Worm (Caenorhabditis elegans) whole organism, young adult: ENCODE data around the gene sri-21.
"Not testable (repeated sequence)": the region's sequence is repeated elsewhere in the genome, so short reads cannot be mapped to it uniquely, and the experiment has no call there.

Source experiments
- aptf-2 ChIP-seq: fragments of 200-800 bp; sonication (Bioruptor generic); conservative IDR thresholded peaks from 2 replicates; pipeline ENCODE4 v1.3.6; 2022; ENCODE audit warnings: missing genetic modification reagents, missing genetic modification characterization, missing compliant biosample characterization
- attf-6 ChIP-seq: fragments of 200-800 bp; sonication (Bioruptor generic); IDR thresholded peaks from 2 replicates; pipeline ENCODE4 v1.3.6; 2022; ENCODE audit warnings: missing genetic modification reagents, missing genetic modification characterization, missing compliant biosample characterization
- cebp-2 ChIP-seq: fragments of 200-800 bp; sonication (Bioruptor generic); IDR thresholded peaks from 2 replicates; pipeline ENCODE4 v1.3.6; 2022; ENCODE audit warnings: missing genetic modification characterization, missing compliant biosample characterization
- egl-18 ChIP-seq: fragments of 200-800 bp; sonication (Bioruptor generic); IDR thresholded peaks from 2 replicates; pipeline ENCODE4 v1.3.6; 2022; ENCODE audit warnings: missing genetic modification reagents, missing genetic modification characterization, missing compliant biosample characterization
- unc-130 ChIP-seq: sonication (generic microtip); optimal IDR thresholded peaks from 2 replicates; lab custom pipeline; 2016; ENCODE audit warnings: missing genetic modification reagents, missing genetic modification characterization, missing compliant biosample characterization

The sri-21 gene

DNA sequence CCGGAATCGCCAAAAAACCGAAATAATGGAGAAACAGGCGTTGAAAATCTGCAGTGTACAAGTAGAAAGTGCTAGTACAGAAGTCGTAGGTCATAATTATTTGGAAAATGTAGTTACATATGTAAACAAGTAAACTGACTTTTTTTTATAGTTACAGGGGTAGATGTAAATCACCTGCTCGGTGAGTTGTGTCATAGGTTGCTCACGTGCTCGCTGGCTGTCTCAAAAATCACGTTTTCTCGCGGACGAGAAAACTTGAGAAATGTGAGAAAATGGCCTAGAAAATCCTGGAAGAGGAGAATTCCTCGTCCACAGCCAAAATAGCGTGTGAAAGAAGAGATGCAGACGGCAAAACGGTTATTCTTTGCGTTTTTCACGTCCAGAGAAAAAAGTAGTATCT lies 47.4 kb downstream of the sri-21 start, which contains the start of gene srh-212:
TSS of gene srh-212 (minus strand) at position 101 of the 400 bp plus-strand sequence.
- TF ChIP-seq cebp-2; unc-130 (GFP tag; lab: Kevin White, UChicago); egl-18 (GFP tag; lab: Robert Waterston, UW): not testable (repeated sequence)

ce11 chrV:3600570-3600969 lies 50.9 kb downstream of the sri-21 start, which contains the start of gene T22F3.7:
T22F3.7 (minus strand) TSS chrV:3600670.
- TF ChIP-seq attf-6 (GFP tag; lab: Robert Waterston, UW) = no peak
- no peak for TF ChIP-seq aptf-2
